Worm (Caenorhabditis elegans): Measurements from ENCODE around the gene Y53C12A.8.

DNA sequence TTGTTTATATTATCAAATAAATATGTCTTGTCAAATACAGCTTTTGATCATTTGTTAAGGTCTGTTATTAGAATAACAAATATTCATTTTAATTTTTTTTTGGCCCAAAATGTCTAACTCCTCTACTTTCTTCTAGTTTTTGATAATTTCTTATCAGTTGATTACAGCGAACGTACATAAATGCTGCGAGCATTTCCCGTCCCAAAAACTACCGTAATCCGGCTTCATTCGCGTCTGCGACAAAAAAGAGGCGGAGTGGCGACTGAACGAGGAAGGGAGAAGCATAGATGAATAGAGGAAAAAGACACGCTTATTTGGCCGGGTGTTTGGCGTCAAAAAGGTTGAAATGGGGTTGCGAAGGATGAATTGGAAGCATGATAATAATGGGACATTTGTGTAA lies 40.3 kb upstream of the Y53C12A.8 start:
- no peak for TF ChIP-seq fkh-6 (tag; optimal IDR thresholded peaks at IDR 0.05)
- TF ChIP-seq pax-1 (tag; optimal IDR thresholded peaks at IDR 0.05): no peak
- no peak for TF ChIP-seq pha-2 (tag; optimal IDR thresholded peaks at IDR 0.05)
- no peak for TF ChIP-seq ama-1 (optimal IDR thresholded peaks at IDR 0.05)
- no peak for TF ChIP-seq mec-3 (tag; optimal IDR thresholded peaks at IDR 0.05; ENCODE audit: borderline replicate concordance)
- TF ChIP-seq nhr-11 (tag; optimal IDR thresholded peaks at IDR 0.05): no peak
- TF ChIP-seq ceh-31 (tag; optimal IDR thresholded peaks at IDR 0.05): no peak
- no peak for TF ChIP-seq hlh-30 (tag; optimal IDR thresholded peaks at IDR 0.05; ENCODE audit: insufficient read depth)

Data from whole organism, late embryonic.